Worm (Caenorhabditis elegans): ENCODE measurements around the gene F36H1.12.

F36H1.12 gene

DNA sequence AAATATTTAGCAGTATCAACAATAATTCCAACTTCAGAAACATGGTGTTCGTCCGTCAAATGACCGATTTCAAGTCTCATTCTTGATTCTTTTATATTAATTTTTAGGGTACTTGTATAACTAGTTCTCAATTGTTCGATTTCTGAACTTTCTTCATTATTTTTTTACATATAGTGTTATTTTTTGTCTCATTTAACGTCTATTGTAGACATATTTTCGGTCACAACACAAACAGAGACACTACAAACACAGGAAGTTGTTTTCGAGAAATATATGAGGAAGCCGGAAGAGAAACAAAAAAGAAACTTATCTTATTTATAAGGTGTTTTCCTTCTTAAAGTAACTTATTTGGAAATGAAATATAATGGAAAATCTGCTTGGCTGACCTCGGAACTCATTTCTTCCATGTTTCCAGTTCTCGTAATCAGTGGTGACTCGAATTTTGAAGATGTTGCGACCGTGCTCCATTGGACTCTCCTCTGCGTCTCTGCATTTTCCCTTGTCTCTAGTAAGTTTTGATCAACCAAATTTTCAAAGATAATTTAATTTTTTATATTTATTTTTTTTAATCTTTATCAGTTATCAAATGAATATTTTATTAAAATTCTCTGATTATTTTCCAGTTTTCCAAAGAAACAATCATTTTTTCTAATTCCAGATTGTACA is at the start of gene F36H1.12, which contains the start of gene lin-3:
F36H1.12 (minus strand) TSS at position 51 of the 666 bp plus-strand sequence.
lin-3 (plus strand) TSS at position 657 of the 666 bp plus-strand sequence.
- TF ChIP-seq W03F9.2 (tag; optimal IDR thresholded peaks at IDR 0.05) (no peak), him-1 (tag; optimal IDR thresholded peaks at IDR 0.05) (no peak), dao-5 (tag; optimal IDR thresholded peaks at IDR 0.05) (no peak)

DNA sequence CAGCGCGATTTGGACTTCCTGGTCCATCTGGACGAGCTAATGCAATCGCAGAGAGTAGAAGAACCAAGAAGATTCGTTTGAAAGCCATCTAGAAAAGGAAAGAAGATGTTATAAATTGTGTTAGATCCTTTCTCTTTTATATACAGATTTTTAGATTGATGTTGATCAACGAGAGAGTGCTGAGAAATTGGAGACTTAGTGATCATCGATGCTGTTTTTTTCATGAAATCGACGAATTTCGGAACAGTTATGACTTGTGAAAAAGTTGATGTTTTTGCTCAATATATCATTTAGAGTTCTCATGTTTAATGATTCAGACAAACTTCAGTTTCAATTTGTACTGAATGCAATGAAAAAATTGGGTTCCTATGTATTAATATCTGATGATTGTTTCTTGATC is 49.1 kb upstream of the F36H1.12 start, which contains the start of gene srlf-17:
srlf-17 (minus strand) TSS at position 101 of the 400 bp plus-strand sequence.
- TF ChIP-seq him-1 (tag; optimal IDR thresholded peaks at IDR 0.05): no peak
- no peak for TF ChIP-seq dao-5 (tag; optimal IDR thresholded peaks at IDR 0.05)
- TF ChIP-seq W03F9.2 (tag; optimal IDR thresholded peaks at IDR 0.05): no peak

DNA sequence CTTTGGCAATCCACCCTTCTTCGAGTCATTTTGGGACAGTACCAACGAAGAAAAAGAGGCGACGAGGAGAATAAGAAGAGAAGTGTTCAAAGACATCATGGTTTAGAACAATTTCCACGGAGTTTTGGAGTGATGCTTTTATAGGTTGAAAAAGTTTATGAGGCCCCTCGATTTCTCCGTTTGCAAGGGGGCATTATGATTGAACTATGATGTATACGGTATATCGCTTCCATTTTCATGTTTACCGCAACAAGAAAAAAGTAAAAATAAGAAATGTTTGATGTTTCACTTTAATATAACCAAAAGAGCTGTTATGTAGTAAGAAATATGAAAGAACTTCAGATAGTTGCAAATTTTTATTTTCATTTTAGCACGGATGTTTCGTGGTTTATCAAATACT is 47.9 kb upstream of the F36H1.12 start, which contains the start of gene srlf-18:
srlf-18 (minus strand) TSS at position 101 of the 400 bp plus-strand sequence.
- TF ChIP-seq W03F9.2 (tag; optimal IDR thresholded peaks at IDR 0.05) (no peak), dao-5 (tag; optimal IDR thresholded peaks at IDR 0.05) (no peak), him-1 (tag; optimal IDR thresholded peaks at IDR 0.05) (no peak)

DNA sequence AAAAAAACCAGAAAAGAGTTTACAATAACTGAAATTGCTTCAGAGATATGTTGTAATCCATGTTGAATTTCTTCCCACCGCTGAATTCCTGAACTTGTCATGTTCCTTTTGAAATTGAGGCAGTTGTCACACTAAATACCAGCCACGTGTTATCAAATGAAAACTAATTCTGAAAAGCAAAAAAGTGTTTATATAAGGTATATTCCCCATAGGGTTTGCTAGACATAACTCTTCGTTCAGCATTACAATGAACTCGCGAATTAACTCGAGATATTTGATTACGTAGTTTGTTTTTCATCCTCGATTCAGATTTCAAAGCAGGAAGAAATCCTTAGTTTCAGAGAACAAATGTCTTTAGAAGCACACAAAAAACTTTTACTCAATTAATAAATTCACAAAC is 46.8 kb upstream of the F36H1.12 start, which contains the start of gene str-3:
str-3 (minus strand) TSS at position 101 of the 400 bp plus-strand sequence.
- TF ChIP-seq him-1 (tag; optimal IDR thresholded peaks at IDR 0.05): no peak
- no peak for TF ChIP-seq W03F9.2 (tag; optimal IDR thresholded peaks at IDR 0.05)
- no peak for TF ChIP-seq dao-5 (tag; optimal IDR thresholded peaks at IDR 0.05)

DNA sequence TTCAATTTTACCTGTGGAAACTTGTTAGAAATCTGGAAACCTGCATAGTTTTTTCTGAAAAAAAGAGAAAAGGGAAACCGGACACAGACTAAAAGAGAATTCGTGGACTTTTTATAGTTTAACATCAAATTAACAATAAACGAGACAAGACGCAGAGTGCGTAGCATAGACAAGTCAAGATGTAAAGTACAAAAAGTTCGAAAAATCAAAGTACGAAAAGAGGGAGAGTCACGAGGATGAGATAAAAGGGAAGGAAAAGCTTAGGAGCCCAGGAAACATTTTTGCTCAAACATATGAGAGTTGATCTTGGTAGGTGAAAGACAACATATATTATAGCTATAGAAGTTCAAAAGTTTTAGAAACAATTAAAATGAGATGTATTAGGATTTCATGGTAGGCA is 44.3 kb upstream of the F36H1.12 start, which contains the start of gene M7.12:
M7.12 (minus strand) TSS at position 188 of the 400 bp plus-strand sequence.
- no peak for TF ChIP-seq him-1 (tag; optimal IDR thresholded peaks at IDR 0.05)
- no peak for TF ChIP-seq W03F9.2 (tag; optimal IDR thresholded peaks at IDR 0.05)
- no peak for TF ChIP-seq dao-5 (tag; optimal IDR thresholded peaks at IDR 0.05)

DNA sequence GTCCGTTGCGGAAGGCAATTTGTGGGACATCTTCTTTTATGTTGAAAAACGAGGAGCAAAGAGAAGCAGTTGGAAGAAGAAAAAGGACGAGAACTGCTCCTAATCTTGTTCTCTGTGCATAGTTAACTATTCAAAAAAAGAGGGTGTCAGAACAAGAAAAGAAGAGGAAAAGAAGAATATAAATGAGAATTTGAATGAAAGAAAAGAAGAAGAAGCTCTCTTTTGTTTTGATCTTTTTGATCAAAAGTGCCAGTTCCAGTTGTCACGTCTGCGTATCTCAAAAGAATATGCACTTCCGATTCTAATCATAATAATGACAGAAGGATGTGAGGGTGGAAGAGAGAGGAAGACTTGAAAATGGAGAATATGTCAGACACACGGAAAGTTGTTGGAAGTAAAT is 41.5 kb upstream of the F36H1.12 start, which contains the start of gene M7.8:
M7.8 (minus strand) TSS at position 112 of the 400 bp plus-strand sequence.
- no peak for TF ChIP-seq dao-5 (tag; optimal IDR thresholded peaks at IDR 0.05)
- TF ChIP-seq W03F9.2 (tag; optimal IDR thresholded peaks at IDR 0.05): no peak

DNA sequence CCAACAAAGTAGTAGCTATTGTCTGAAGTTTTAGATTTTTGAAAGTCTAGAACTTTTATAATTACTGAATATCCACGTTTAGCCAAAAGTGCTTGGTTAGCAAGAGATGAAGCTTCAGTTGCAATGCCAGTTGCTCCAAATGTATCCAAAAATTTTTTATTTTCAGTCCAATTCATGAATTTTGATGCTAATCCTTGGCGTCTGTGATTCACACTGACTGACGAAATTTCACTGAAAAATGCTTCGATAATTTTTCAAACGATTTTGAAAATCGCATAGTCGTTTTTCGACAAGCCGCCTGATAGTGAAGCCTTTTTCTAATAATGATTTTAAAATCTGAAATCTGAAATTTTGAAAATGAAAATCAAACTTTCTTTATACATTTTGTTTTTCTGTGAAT is 40.5 kb upstream of the F36H1.12 start:
- TF ChIP-seq dao-5 (tag; optimal IDR thresholded peaks at IDR 0.05) (no peak), him-1 (tag; optimal IDR thresholded peaks at IDR 0.05) (no peak), W03F9.2 (tag; optimal IDR thresholded peaks at IDR 0.05) (no peak)

DNA sequence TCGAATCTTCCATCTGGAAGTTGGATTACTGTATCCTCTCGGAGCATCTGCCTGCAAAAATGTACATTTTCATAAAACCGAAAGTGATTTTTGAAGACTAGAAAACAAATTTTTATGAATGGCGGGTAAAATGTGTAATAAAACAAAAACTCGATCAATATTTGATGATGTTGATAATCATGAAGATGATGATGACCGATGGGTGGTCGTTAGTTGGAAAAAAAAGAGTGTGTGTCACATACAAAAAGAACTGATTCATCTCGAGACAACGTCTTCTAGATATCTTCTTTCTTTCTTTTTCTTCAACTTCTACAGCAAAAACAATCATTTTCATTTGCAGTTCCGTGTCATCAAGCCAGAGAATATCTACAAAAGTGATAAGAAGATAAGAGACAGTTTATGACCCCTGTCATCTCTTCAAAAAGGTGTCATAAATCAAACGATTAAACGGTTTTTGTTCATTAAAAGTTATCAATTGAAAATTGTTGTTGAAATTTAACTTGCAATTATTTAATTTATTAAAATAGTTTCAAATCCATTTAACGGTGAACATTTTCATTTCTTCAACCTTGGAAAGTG is 39.1 kb upstream of the F36H1.12 start, which contains the start of gene bcc-1:
bcc-1 (minus strand) TSS at position 51 of the 579 bp plus-strand sequence.
- no peak for TF ChIP-seq dao-5 (tag; optimal IDR thresholded peaks at IDR 0.05)
- no peak for TF ChIP-seq W03F9.2 (tag; optimal IDR thresholded peaks at IDR 0.05)
- TF ChIP-seq him-1 (tag; optimal IDR thresholded peaks at IDR 0.05): no peak

DNA sequence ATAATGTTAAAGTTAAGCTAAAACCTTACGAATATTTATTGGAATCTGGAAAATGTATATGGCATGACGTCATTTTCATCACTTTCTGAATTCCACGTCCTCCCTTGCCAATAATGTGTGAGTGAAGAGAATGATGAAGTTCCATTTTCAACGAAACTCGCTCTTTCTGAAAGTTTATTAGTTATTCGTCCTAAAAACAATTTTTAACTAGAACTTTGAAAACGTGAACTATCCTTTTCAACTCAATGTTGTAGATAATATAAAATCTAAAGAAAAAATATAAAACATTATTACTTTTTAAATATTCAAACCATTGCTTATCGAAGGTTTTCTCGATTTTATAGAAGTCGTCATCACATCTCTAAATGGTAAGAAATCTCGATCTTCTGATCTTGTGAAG is 36.0 kb upstream of the F36H1.12 start, which contains the start of gene M7.7:
M7.7 (plus strand) TSS at position 301 of the 400 bp plus-strand sequence.
- no peak for TF ChIP-seq dao-5 (tag; optimal IDR thresholded peaks at IDR 0.05)
- no peak for TF ChIP-seq W03F9.2 (tag; optimal IDR thresholded peaks at IDR 0.05)
- no peak for TF ChIP-seq him-1 (tag; optimal IDR thresholded peaks at IDR 0.05)

DNA sequence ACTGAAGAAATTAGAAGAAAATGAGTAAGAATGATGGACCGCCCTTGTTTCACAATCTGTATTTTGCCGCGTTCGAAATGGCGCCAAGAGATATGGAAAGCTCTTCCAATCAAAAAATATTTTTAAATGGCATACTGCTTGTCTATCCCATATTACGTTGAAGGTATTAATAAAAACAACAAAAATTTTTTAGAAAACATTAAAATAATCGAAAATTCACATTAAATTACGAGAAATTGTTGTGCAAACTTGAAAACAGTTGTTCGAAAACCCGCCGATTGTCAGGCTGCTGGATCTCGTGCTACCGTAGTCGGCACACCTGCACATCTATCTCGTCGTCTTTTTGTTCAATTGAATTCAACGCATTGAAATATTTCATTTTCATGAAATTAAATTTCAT is 30.1 kb upstream of the F36H1.12 start, which contains the start of gene klc-1:
klc-1 (plus strand) TSS at position 127 of the 400 bp plus-strand sequence.
- TF ChIP-seq dao-5 (tag; optimal IDR thresholded peaks at IDR 0.05) (no peak), him-1 (tag; optimal IDR thresholded peaks at IDR 0.05) (no peak), W03F9.2 (tag; optimal IDR thresholded peaks at IDR 0.05) (no peak)

DNA sequence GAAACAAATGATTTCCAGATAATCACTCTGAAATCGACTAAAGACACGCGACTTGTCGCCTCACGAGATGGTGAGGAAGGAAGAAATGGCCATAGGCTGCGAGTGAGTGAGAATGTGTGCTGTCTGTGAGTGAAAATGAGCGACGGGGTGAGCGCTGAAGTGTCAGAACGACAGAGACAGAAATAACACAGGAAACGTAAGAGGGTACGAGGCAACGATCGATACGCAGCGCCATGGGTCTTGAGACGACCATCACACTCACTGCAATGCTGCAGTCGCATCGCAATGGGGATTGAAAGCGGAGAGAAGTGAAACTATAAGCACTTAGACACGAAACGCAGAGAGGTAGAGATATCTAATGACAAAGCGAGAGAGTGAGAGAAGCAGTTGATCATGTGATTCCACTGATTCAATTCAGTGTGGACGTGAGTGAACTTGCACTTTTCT is 29.3 kb upstream of the F36H1.12 start:
- peak; percentile 52 for TF ChIP-seq dao-5 (tag; optimal IDR thresholded peaks at IDR 0.05)
- peak; percentile 90 for TF ChIP-seq him-1 (tag; optimal IDR thresholded peaks at IDR 0.05)
- peak; percentile 70 for TF ChIP-seq W03F9.2 (tag; optimal IDR thresholded peaks at IDR 0.05)

DNA sequence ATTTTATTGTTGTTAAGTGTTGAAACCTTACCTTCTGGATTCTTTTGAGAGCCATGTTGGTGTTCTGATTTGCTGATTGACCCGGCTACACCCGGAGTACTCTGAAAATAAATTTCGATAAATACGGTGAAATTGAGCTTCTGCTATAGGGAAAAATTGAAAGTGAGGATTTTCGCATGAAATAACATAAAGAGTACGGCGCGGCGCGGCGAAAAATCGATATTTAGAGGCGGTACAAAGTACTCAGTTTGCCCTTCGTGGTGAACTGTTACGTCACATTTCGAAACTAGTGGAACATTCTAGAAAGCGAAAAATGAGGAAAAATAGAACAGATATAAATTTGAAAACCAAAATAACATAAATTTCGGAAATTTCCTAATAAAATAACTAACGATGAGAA is 28.7 kb upstream of the F36H1.12 start, which contains the start of gene let-70:
let-70 (minus strand) TSS at position 101 of the 400 bp plus-strand sequence.
- TF ChIP-seq W03F9.2 (tag; optimal IDR thresholded peaks at IDR 0.05): no peak
- TF ChIP-seq him-1 (tag; optimal IDR thresholded peaks at IDR 0.05): no peak
- no peak for TF ChIP-seq dao-5 (tag; optimal IDR thresholded peaks at IDR 0.05)

DNA sequence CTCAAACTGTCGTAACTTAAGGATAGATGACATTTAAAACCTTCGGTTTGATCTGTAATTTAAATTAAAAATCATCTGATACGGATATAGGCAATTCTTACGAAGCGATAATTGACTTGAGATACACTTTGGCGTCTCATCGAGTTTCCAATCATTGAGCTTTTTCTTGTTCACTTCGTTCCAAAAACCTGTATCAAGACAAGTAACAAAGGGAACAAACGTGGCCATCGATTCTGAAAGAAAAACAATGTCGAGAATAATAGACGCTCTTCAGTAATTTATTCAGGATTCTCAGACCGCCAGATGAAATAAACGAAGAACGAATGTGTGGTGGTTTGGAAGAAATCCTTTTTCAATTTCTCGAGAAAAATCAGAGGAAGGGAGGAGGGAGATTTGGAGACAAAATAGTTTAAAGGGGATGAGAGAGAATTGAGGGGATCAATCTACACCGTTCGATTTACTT is 27.4 kb upstream of the F36H1.12 start, which contains the start of gene atg-7:
atg-7 (minus strand) TSS at position 233 of the 463 bp plus-strand sequence.
- TF ChIP-seq dao-5 (tag; optimal IDR thresholded peaks at IDR 0.05): no peak
- TF ChIP-seq W03F9.2 (tag; optimal IDR thresholded peaks at IDR 0.05): no peak
- TF ChIP-seq him-1 (tag; optimal IDR thresholded peaks at IDR 0.05): no peak
